Worm (Caenorhabditis elegans) whole organism, L4 larva: ENCODE data around the gene let-767.

Experiments used
- D1046.2 ChIP-seq: fragments of 200-800 bp; sonication (Bioruptor generic); IDR thresholded peaks from 2 replicates; pipeline ENCODE4 v1.3.6; 2022; ENCODE audit warnings: missing genetic modification characterization, missing compliant biosample characterization
- F10B5.3 ChIP-seq: sonication (generic microtip); optimal IDR thresholded peaks from 2 replicates; lab custom pipeline; 2016; ENCODE audit warnings: mild to moderate bottlenecking, missing genetic modification characterization, missing compliant biosample characterization
- F49E8.2 ChIP-seq: sonication (generic microtip); optimal IDR thresholded peaks from 2 replicates; lab custom pipeline; 2016; ENCODE audit warnings: missing compliant biosample characterization, mild to moderate bottlenecking, missing genetic modification characterization, borderline replicate concordance
- T20F7.1 ChIP-seq: fragments of 200-800 bp; sonication (Bioruptor generic); optimal IDR thresholded peaks from 2 replicates; lab custom pipeline; 2018; ENCODE audit warnings: mild to moderate bottlenecking, missing genetic modification characterization, missing compliant biosample characterization
- Y105C5A.15 ChIP-seq: fragments of 200-800 bp; sonication (Bioruptor generic); IDR thresholded peaks from 2 replicates; pipeline ENCODE4 v1.3.6; 2022; ENCODE audit warnings: missing genetic modification characterization, missing compliant biosample characterization
- Y75B8A.6 ChIP-seq: fragments of 200-800 bp; sonication (Bioruptor generic); IDR thresholded peaks from 2 replicates; pipeline ENCODE4 v1.3.6; 2022; ENCODE audit warnings: missing genetic modification reagents, missing genetic modification characterization, missing compliant biosample characterization
- ZK546.5 ChIP-seq, 2 experiments: sonication (generic microtip); optimal IDR thresholded peaks; 2 replicates each; lab custom pipeline; 2017; ENCODE audit warnings: missing biosample characterization in 2 of 2, missing genetic modification characterization in 2 of 2
- aha-1 ChIP-seq: fragments of 150-350 bp; peaks from one replicate; lab custom pipeline; 2014; ENCODE audit warnings: missing biosample characterization, missing genetic modification characterization
- aly-2 ChIP-seq: sonication (generic microtip); optimal IDR thresholded peaks from 2 replicates; lab custom pipeline; 2018; ENCODE audit warnings: missing biosample characterization, missing genetic modification characterization
- ama-1 ChIP-seq: fragments of 150-350 bp; optimal IDR thresholded peaks from 2 replicates; lab custom pipeline; 2014; ENCODE audit warnings: inconsistent platforms, mixed read lengths
- arid-1 ChIP-seq: fragments of 200-800 bp; sonication (Bioruptor generic); conservative IDR thresholded peaks from 2 replicates; pipeline ENCODE4 v1.3.6; 2022; ENCODE audit warnings: missing genetic modification reagents, missing genetic modification characterization, missing compliant biosample characterization
- cey-2 ChIP-seq: sonication (generic microtip); optimal IDR thresholded peaks from 3 replicates; lab custom pipeline; 2017; ENCODE audit warnings: missing genetic modification characterization, mild to moderate bottlenecking, missing compliant biosample characterization, antibody characterized with exemption, borderline replicate concordance; ENCODE audit not compliant: insufficient read depth
- ctbp-1 ChIP-seq: fragments of 200-800 bp; sonication (Bioruptor generic); IDR thresholded peaks from 2 replicates; pipeline ENCODE4 v1.3.6; 2022; ENCODE audit warnings: missing genetic modification reagents, missing genetic modification characterization, missing compliant biosample characterization
- dpl-1 ChIP-seq: fragments of 150-350 bp; optimal IDR thresholded peaks from 2 replicates; lab custom pipeline; 2014; ENCODE audit warnings: missing biosample characterization, missing genetic modification reagents, missing genetic modification characterization
- duxl-1 ChIP-seq: sonication (generic microtip); optimal IDR thresholded peaks from 2 replicates; lab custom pipeline; 2016; ENCODE audit warnings: mild to moderate bottlenecking, missing genetic modification characterization, moderate library complexity, missing compliant biosample characterization; ENCODE audit not compliant: poor library complexity
- gei-8 ChIP-seq: fragments of 200-800 bp; sonication (Bioruptor generic); optimal IDR thresholded peaks from 2 replicates; lab custom pipeline; 2018; ENCODE audit warnings: mild to moderate bottlenecking, missing genetic modification characterization, missing compliant biosample characterization
- hif-1 ChIP-seq, 2 experiments: sonication (generic microtip); optimal IDR thresholded peaks; 2 replicates each; lab custom pipeline; 2016 to 2017; ENCODE audit warnings: missing compliant biosample characterization in 2 of 2, missing genetic modification characterization in 2 of 2, missing genetic modification reagents in 2 of 2, missing genotype in 2 of 2, mild to moderate bottlenecking in 1 of 2
- hlh-30 ChIP-seq: sonication (generic microtip); optimal IDR thresholded peaks from 2 replicates; lab custom pipeline; 2017; ENCODE audit warnings: antibody characterized with exemption, mild to moderate bottlenecking, missing genetic modification characterization, missing compliant biosample characterization; ENCODE audit not compliant: insufficient read depth
- lin-1 ChIP-seq: fragments of 200-800 bp; sonication (Bioruptor generic); IDR thresholded peaks from 2 replicates; pipeline ENCODE4 v1.3.6; 2022; ENCODE audit warnings: missing genetic modification reagents, missing genetic modification characterization, missing compliant biosample characterization
- lin-39 ChIP-seq: fragments of 150-350 bp; optimal IDR thresholded peaks from 2 replicates; lab custom pipeline; 2014; ENCODE audit warnings: missing biosample characterization, missing genetic modification reagents, missing genetic modification characterization
- lsy-2 ChIP-seq, 2 experiments: fragments of 150-350 bp in 1 of 2; sonication (generic microtip) in 1 of 2; optimal IDR thresholded peaks; 2 replicates each; lab custom pipeline; 2014 to 2017; ENCODE audit warnings: missing biosample characterization in 2 of 2, missing genetic modification characterization in 2 of 2
- mdl-1 ChIP-seq, 2 experiments: fragments of 150-350 bp in 1 of 2; sonication (generic microtip) in 1 of 2; optimal IDR thresholded peaks; 2 replicates each; lab custom pipeline; 2014 to 2017; ENCODE audit warnings: missing biosample characterization in 2 of 2, missing genetic modification characterization in 2 of 2
- mes-2 ChIP-seq: sonication (generic microtip); optimal IDR thresholded peaks from 2 replicates; lab custom pipeline; 2016; ENCODE audit warnings: missing genotype, mild to moderate bottlenecking, missing genetic modification characterization, missing compliant biosample characterization; ENCODE audit not compliant: poor library complexity, severe bottlenecking
- mxl-2 ChIP-seq: fragments of 200-800 bp; sonication (Bioruptor generic); conservative IDR thresholded peaks from 2 replicates; pipeline ENCODE4 v1.3.6; 2022; ENCODE audit warnings: missing genetic modification reagents, missing genetic modification characterization, missing compliant biosample characterization
- nhr-10 ChIP-seq: fragments of 150-350 bp; optimal IDR thresholded peaks from 2 replicates; lab custom pipeline; 2014; ENCODE audit warnings: missing biosample characterization, missing genetic modification characterization
- nhr-11 ChIP-seq: fragments of 150-350 bp; optimal IDR thresholded peaks from 2 replicates; lab custom pipeline; 2014; ENCODE audit warnings: missing biosample characterization, missing genetic modification characterization
- nhr-77 ChIP-seq: fragments of 150-350 bp; optimal IDR thresholded peaks from 2 replicates; lab custom pipeline; 2014; ENCODE audit warnings: missing biosample characterization, missing genetic modification characterization
- pha-4 ChIP-seq, 2 experiments: fragments of 150-350 bp in 1 of 2; fragments of 200-800 bp in 1 of 2; sonication (Bioruptor generic) in 1 of 2; IDR thresholded peaks in 1 of 2; optimal IDR thresholded peaks in 1 of 2; 2 replicates each; pipeline versions ENCODE4 v1.3.6 to Lab custom; 2014 to 2022; ENCODE audit warnings: missing genetic modification characterization in 2 of 2, missing genetic modification reagents in 2 of 2, missing biosample characterization in 1 of 2, missing compliant biosample characterization in 1 of 2
- skn-1 ChIP-seq: fragments of 150-350 bp; optimal IDR thresholded peaks from 2 replicates; lab custom pipeline; 2014; ENCODE audit warnings: missing biosample characterization, missing genetic modification characterization
- snpc-1.2 ChIP-seq: fragments of 200-800 bp; sonication (Bioruptor generic); IDR thresholded peaks from 2 replicates; pipeline ENCODE4 v1.3.6; 2022; ENCODE audit warnings: missing genetic modification reagents, missing genetic modification characterization, missing compliant biosample characterization
- tag-97 ChIP-seq: fragments of 200-800 bp; sonication (Bioruptor generic); IDR thresholded peaks from 2 replicates; pipeline ENCODE4 v1.3.6; 2022; ENCODE audit warnings: missing genetic modification characterization, missing compliant biosample characterization
- tra-1 ChIP-seq: fragments of 200-800 bp; sonication (Bioruptor generic); IDR thresholded peaks from 2 replicates; pipeline ENCODE4 v1.3.6; 2022; ENCODE audit warnings: missing genetic modification reagents, missing genetic modification characterization, missing compliant biosample characterization
- unc-130 ChIP-seq: sonication (generic microtip); optimal IDR thresholded peaks from 2 replicates; lab custom pipeline; 2016; ENCODE audit warnings: missing genetic modification reagents, missing genetic modification characterization, missing compliant biosample characterization
- unc-39 ChIP-seq: sonication (generic microtip); optimal IDR thresholded peaks from 2 replicates; lab custom pipeline; 2017; ENCODE audit warnings: missing biosample characterization, missing genetic modification characterization
- unc-62 ChIP-seq, 3 experiments: fragments of 150-350 bp in 1 of 3; sonication (generic microtip); optimal IDR thresholded peaks in 2 of 3; peaks in 1 of 3; 1 replicate in 1 of 3; 2 replicates in 2 of 3; lab custom pipeline; 2014 to 2017; ENCODE audit warnings: missing biosample characterization in 3 of 3, missing genetic modification characterization in 3 of 3, missing genetic modification reagents in 3 of 3, missing genotype in 1 of 3
- zfp-2 ChIP-seq: sonication (generic microtip); optimal IDR thresholded peaks from 2 replicates; lab custom pipeline; 2016; ENCODE audit warnings: mild to moderate bottlenecking, missing genetic modification characterization, missing compliant biosample characterization
- zfp-3 ChIP-seq: fragments of 200-800 bp; sonication (Bioruptor generic); conservative IDR thresholded peaks from 2 replicates; pipeline ENCODE4 v1.3.6; 2022; ENCODE audit warnings: missing genetic modification reagents, missing genetic modification characterization, missing compliant biosample characterization
- ztf-7 ChIP-seq: fragments of 150-350 bp; optimal IDR thresholded peaks from 2 replicates; lab custom pipeline; 2014; ENCODE audit warnings: missing biosample characterization, missing genetic modification characterization

The let-767 gene

DNA sequence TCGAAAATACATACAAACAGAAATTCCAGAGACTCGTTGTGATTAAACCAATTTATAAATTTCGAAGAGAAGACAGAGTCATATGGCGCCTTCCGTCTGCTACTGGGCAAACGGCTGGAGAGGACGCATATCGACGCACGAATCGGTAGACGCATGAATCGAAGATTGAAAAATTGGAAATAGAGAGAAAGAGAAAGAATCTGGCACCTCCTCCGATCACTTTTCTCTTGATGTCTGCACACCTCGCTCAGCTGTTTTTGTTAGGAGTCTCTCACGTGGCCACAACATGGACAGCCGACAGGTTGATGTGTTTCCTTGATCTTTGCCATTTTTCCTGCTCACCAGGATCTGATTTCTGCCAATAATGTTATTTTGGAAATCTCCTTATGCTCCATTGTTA lies 20.3 kb upstream of the let-767 start (continued):
- no peak for TF ChIP-seq lin-39 (tag; lab: Kevin White, UChicago)

DNA sequence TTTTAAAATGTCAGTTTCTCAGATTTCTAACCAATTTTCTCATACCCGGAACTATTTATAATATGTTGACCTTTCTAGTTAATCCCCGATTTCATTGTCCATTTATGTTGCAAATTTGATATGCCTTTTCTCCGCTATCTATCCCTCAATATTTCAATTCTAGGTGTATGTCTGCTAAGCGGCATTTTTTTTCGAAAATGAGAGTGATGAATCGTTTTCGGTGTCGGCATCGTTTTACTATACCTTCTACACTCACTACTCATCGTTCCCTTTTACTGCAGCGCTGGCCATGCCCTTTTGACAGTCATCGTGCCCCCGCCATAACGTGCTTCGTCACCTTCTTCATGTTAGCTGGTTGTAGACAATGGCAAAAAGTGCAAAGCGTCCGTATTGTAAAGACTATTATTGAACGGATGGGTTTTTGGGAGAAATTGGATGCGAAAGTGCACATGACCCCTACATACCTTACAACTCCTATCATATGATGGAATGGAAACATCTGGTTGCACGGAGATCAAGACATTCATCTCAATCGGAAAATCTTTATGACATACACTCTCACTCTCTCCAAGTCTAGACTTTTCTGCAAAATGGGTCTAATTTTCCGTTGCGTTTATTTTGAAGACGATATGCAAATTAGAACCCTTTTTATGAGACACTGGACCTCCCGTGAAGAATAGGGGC lies 19.5 kb upstream of the let-767 start:
- TF ChIP-seq Y105C5A.15 (GFP tag; lab: Robert Waterston, UW) (no peak), nhr-11 (tag; lab: Kevin White, UChicago) (peak; percentile 7), duxl-1 (tag; lab: Kevin White, UChicago) (no peak), lin-39 (tag; lab: Kevin White, UChicago) (no peak), D1046.2 (no peak), unc-62 (GFP tag; optimal IDR thresholded peaks at IDR 0.05 in 1 of 2; lab: Kevin White, UChicago) (peak in 1 of 2 experiments; percentile 98), unc-62 (tag; optimal IDR thresholded peaks at IDR 0.05; lab: Kevin White, UChicago) (no peak), gei-8 (GFP tag; lab: Kevin White, UChicago) (no peak), skn-1 (tag; lab: Kevin White, UChicago) (no peak), zfp-3 (GFP tag; lab: Robert Waterston, UW) (no peak), ama-1 (lab: Kevin White, UChicago) (peak; percentile 14), lsy-2 (tag; optimal IDR thresholded peaks at IDR 0.05; lab: Kevin White, UChicago) (peak in 1 of 2 experiments; percentile 7), F49E8.2 (tag; lab: Kevin White, UChicago) (no peak), arid-1 (GFP tag; lab: Robert Waterston, UW) (no peak), ctbp-1 (GFP tag; lab: Robert Waterston, UW) (no peak), nhr-77 (tag; lab: Kevin White, UChicago) (no peak), pha-4 (GFP tag; IDR thresholded peaks at IDR 0.05; lab: Robert Waterston, UW) (no peak), pha-4 (tag; optimal IDR thresholded peaks at IDR 0.05; lab: Kevin White, UChicago) (no peak), tra-1 (GFP tag; lab: Robert Waterston, UW) (no peak), snpc-1.2 (GFP tag; lab: Robert Waterston, UW) (no peak), hlh-30 (peak; percentile 86), lin-1 (no peak), nhr-10 (no peak), mes-2 (tag; lab: Kevin White, UChicago) (peak; percentile 18), unc-130 (GFP tag; lab: Kevin White, UChicago) (no peak), mdl-1 (tag; optimal IDR thresholded peaks at IDR 0.05; lab: Kevin White, UChicago) (peak in 1 of 2 experiments; percentile 34), Y75B8A.6 (no peak), T20F7.1 (GFP tag; lab: Kevin White, UChicago) (no peak), hif-1 (tag; optimal IDR thresholded peaks at IDR 0.05; lab: Kevin White, UChicago) (no peak), zfp-2 (tag; lab: Kevin White, UChicago) (no peak), tag-97 (no peak), dpl-1 (GFP tag; lab: Kevin White, UChicago) (no peak), ZK546.5 (tag; optimal IDR thresholded peaks at IDR 0.05; lab: Kevin White, UChicago) (no peak), unc-39 (tag; lab: Kevin White, UChicago) (no peak), aha-1 (tag; lab: Kevin White, UChicago) (no peak), F10B5.3 (tag; lab: Kevin White, UChicago) (no peak)

DNA sequence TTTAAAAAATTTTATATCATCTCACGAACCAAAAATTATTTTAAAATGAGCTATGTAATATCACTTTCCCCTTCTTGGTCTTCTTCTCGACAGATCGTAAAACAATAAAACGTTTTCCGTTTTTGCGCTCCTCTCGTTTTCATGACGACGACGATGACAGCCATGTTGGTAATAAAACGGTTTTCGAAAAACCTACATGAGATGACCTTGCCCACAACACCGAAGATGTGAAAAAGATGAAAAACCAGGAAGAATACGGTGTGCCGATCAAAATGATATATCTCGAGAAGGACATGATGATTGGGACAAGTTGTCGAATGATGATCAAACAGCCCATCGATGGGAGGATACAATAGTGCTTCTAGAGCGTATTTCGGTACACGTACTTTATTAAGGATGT lies 18.9 kb upstream of the let-767 start:
- TF ChIP-seq mdl-1 (tag; optimal IDR thresholded peaks at IDR 0.05; lab: Kevin White, UChicago) = no peak
- TF ChIP-seq aly-2 (tag; lab: Kevin White, UChicago) = no peak
- TF ChIP-seq mxl-2 = no peak
- TF ChIP-seq tra-1 (GFP tag; lab: Robert Waterston, UW) = no peak
- TF ChIP-seq ztf-7 = no peak
- TF ChIP-seq duxl-1 (tag; lab: Kevin White, UChicago) = no peak
- TF ChIP-seq cey-2 (tag; lab: Kevin White, UChicago) = no peak
